Fruit fly (Drosophila melanogaster) whole organism, embryonic: ENCODE measurements around the gene Bug22.

Source experiments
- ATbp ChIP-seq: fragments of 200-800 bp; sonication (Bioruptor generic); optimal IDR thresholded peaks from 2 replicates; lab custom pipeline; 2017; ENCODE audit warnings: missing biosample characterization, mild to moderate bottlenecking, missing genetic modification characterization, missing genetic modification reagents
- Abd-B ChIP-seq: fragments of 200-800 bp; sonication (Bioruptor generic); optimal IDR thresholded peaks from 2 replicates; lab custom pipeline; 2018; ENCODE audit warnings: missing biosample characterization, mild to moderate bottlenecking, missing genetic modification characterization, moderate library complexity
- BEAF-32 ChIP-seq: fragments of 200-800 bp; sonication (Bioruptor generic); optimal IDR thresholded peaks from 3 replicates; lab custom pipeline; 2017; ENCODE audit warnings: missing biosample characterization, missing genetic modification characterization, mild to moderate bottlenecking, moderate library complexity, missing genetic modification reagents
- C15 ChIP-seq: fragments of 200-800 bp; sonication (Bioruptor generic); IDR thresholded peaks from 3 replicates; pipeline ENCODE4 v1.3.6; 2022; ENCODE audit warnings: missing biosample characterization, missing genetic modification characterization
- CG1024 ChIP-seq: fragments of 200-800 bp; sonication (Bioruptor generic); IDR thresholded peaks from 2 replicates; pipeline ENCODE4 v1.3.6; 2022; ENCODE audit warnings: missing biosample characterization, missing genetic modification characterization
- CG10366 ChIP-seq: fragments of 200-800 bp; sonication (Bioruptor generic); IDR thresholded peaks from 2 replicates; pipeline ENCODE4 v1.3.6; 2022; ENCODE audit warnings: missing biosample characterization, missing genetic modification characterization
- CG11085 ChIP-seq: fragments of 200-800 bp; sonication (Bioruptor generic); IDR thresholded peaks from 2 replicates; pipeline ENCODE4 v1.3.6; 2022; ENCODE audit warnings: missing biosample characterization, missing genetic modification characterization
- CG12659 ChIP-seq: fragments of 200-800 bp; sonication (Bioruptor generic); optimal IDR thresholded peaks from 3 replicates; lab custom pipeline; 2017; ENCODE audit warnings: mild to moderate bottlenecking, missing biosample characterization, missing genetic modification reagents, missing genetic modification characterization
- CG12769 ChIP-seq: fragments of 200-800 bp; sonication (Bioruptor generic); optimal IDR thresholded peaks from 2 replicates; lab custom pipeline; 2019; ENCODE audit warnings: missing biosample characterization, mild to moderate bottlenecking, missing genetic modification characterization, moderate library complexity
- CG13123 ChIP-seq: fragments of 200-800 bp; sonication (Bioruptor generic); optimal IDR thresholded peaks from 2 replicates; lab custom pipeline; 2016; ENCODE audit warnings: missing biosample characterization, missing genetic modification characterization
- CG15073 ChIP-seq: fragments of 200-800 bp; sonication (Bioruptor generic); optimal IDR thresholded peaks from 2 replicates; lab custom pipeline; 2016; ENCODE audit warnings: missing biosample characterization, missing genetic modification characterization
- CG1602 ChIP-seq: fragments of 200-800 bp; sonication (Bioruptor generic); optimal IDR thresholded peaks from 3 replicates; lab custom pipeline; 2016; ENCODE audit warnings: missing biosample characterization, missing genetic modification characterization
- CG1603 ChIP-seq: fragments of 200-800 bp; sonication (Bioruptor generic); optimal IDR thresholded peaks from 2 replicates; lab custom pipeline; 2019; ENCODE audit warnings: missing biosample characterization, mild to moderate bottlenecking, missing genetic modification characterization, moderate library complexity
- CG18599 ChIP-seq: fragments of 200-800 bp; sonication (Bioruptor generic); optimal IDR thresholded peaks from 3 replicates; lab custom pipeline; 2017; ENCODE audit warnings: missing biosample characterization, missing genetic modification characterization, mild to moderate bottlenecking, moderate library complexity, missing genetic modification reagents
- CG18619 ChIP-seq: fragments of 200-800 bp; sonication (Bioruptor generic); optimal IDR thresholded peaks from 3 replicates; lab custom pipeline; 2017; ENCODE audit warnings: missing biosample characterization, mild to moderate bottlenecking, missing genetic modification characterization
- CG2116 ChIP-seq: fragments of 200-800 bp; sonication (Bioruptor generic); optimal IDR thresholded peaks from 3 replicates; lab custom pipeline; 2018; ENCODE audit warnings: missing biosample characterization, mild to moderate bottlenecking, missing genetic modification characterization
- CG2120 ChIP-seq: fragments of 200-800 bp; sonication (Bioruptor generic); optimal IDR thresholded peaks from 3 replicates; lab custom pipeline; 2016; ENCODE audit warnings: missing biosample characterization, missing genetic modification characterization
- CG32767 ChIP-seq: fragments of 200-800 bp; sonication (Bioruptor generic); IDR thresholded peaks from 2 replicates; pipeline ENCODE4 v1.3.6; 2022; ENCODE audit warnings: missing biosample characterization, missing genetic modification characterization
- CG3726 ChIP-seq: fragments of 200-800 bp; sonication (Bioruptor generic); IDR thresholded peaks from 3 replicates; pipeline ENCODE4, ENCODE4 v1.3.6; 2022; ENCODE audit warnings: missing biosample characterization, missing genetic modification characterization
- CG4404 ChIP-seq: fragments of 200-800 bp; sonication (Bioruptor generic); IDR thresholded peaks from 2 replicates; pipeline ENCODE4 v1.3.6; 2022; ENCODE audit warnings: missing biosample characterization, missing genetic modification characterization
- CG6175 ChIP-seq: fragments of 200-800 bp; sonication (Bioruptor generic); IDR thresholded peaks from 3 replicates; pipeline ENCODE4 v1.3.6; 2022; ENCODE audit warnings: missing biosample characterization, missing genetic modification characterization
- CG6689 ChIP-seq: fragments of 200-800 bp; sonication (Bioruptor generic); IDR thresholded peaks from 2 replicates; pipeline ENCODE4 v1.3.6; 2022; ENCODE audit warnings: missing biosample characterization, missing genetic modification characterization
- CG6813 ChIP-seq: fragments of 200-800 bp; sonication (Bioruptor generic); optimal IDR thresholded peaks from 2 replicates; lab custom pipeline; 2017; ENCODE audit warnings: missing biosample characterization, missing genetic modification characterization, mild to moderate bottlenecking, moderate library complexity, missing genetic modification reagents
- CG8359 ChIP-seq: fragments of 200-800 bp; sonication (Bioruptor generic); optimal IDR thresholded peaks from 2 replicates; lab custom pipeline; 2017; ENCODE audit warnings: missing biosample characterization, mild to moderate bottlenecking, missing genetic modification characterization, borderline replicate concordance
- CTCF ChIP-seq: fragments of 200-800 bp; sonication (Bioruptor generic); optimal IDR thresholded peaks from 2 replicates; lab custom pipeline; 2017; ENCODE audit warnings: missing biosample characterization, mild to moderate bottlenecking, missing genetic modification characterization, moderate library complexity
- Doc2 ChIP-seq: fragments of 200-800 bp; sonication (Bioruptor generic); IDR thresholded peaks from 2 replicates; pipeline ENCODE4 v1.3.6; 2022; ENCODE audit warnings: missing biosample characterization, missing genetic modification characterization
- Ets65A ChIP-seq: fragments of 200-800 bp; sonication (Bioruptor generic); peaks from one replicate; lab custom pipeline; 2016; ENCODE audit warnings: missing biosample characterization, missing genetic modification characterization
- Hr51 ChIP-seq, 2 experiments: fragments of 200-800 bp; sonication (Bioruptor generic); optimal IDR thresholded peaks; 2 replicates in 1 of 2; 3 replicates in 1 of 2; lab custom pipeline; 2016 to 2018; ENCODE audit warnings: missing biosample characterization in 2 of 2, missing genetic modification characterization in 2 of 2, mild to moderate bottlenecking in 1 of 2, moderate library complexity in 1 of 2
- Hsf ChIP-seq: fragments of 200-800 bp; sonication (Bioruptor generic); optimal IDR thresholded peaks from 3 replicates; lab custom pipeline; 2016; ENCODE audit warnings: missing biosample characterization, missing genetic modification characterization
- Lim3 ChIP-seq: fragments of 200-800 bp; sonication (Bioruptor generic); IDR thresholded peaks from 2 replicates; pipeline ENCODE4 v1.3.6; 2022; ENCODE audit warnings: missing biosample characterization, missing genetic modification characterization
- Lpt ChIP-seq: fragments of >200 bp; optimal IDR thresholded peaks from 2 replicates; lab custom pipeline; 2018; ENCODE audit warnings: missing biosample characterization, missing genetic modification characterization
- Optix ChIP-seq: fragments of 200-800 bp; sonication (Bioruptor generic); IDR thresholded peaks from 3 replicates; pipeline ENCODE4 v1.3.6; 2022; ENCODE audit warnings: missing biosample characterization, missing genetic modification characterization
- Ptx1 ChIP-seq: fragments of 200-800 bp; sonication (Bioruptor generic); IDR thresholded peaks from 2 replicates; pipeline ENCODE4 v1.3.6; 2022; ENCODE audit warnings: missing biosample characterization, missing genetic modification characterization
- Sox102F ChIP-seq: fragments of 200-800 bp; sonication (Bioruptor generic); optimal IDR thresholded peaks from 2 replicates; lab custom pipeline; 2018; ENCODE audit warnings: missing biosample characterization, mild to moderate bottlenecking, missing genetic modification characterization, moderate library complexity
- Spps ChIP-seq: fragments of 200-800 bp; sonication (Bioruptor generic); optimal IDR thresholded peaks from 2 replicates; lab custom pipeline; 2018; ENCODE audit warnings: missing biosample characterization, mild to moderate bottlenecking, missing genetic modification characterization
- al ChIP-seq: fragments of 200-800 bp; sonication (Bioruptor generic); IDR thresholded peaks from 2 replicates; pipeline ENCODE4 v1.3.6; 2022; ENCODE audit warnings: missing biosample characterization, missing genetic modification characterization
- ase ChIP-seq: fragments of 200-800 bp; sonication (Bioruptor generic); IDR thresholded peaks from 3 replicates; pipeline ENCODE4 v1.3.6; 2022; ENCODE audit warnings: missing biosample characterization, missing genetic modification characterization
- chinmo ChIP-seq: fragments of 200-800 bp; sonication (Bioruptor generic); IDR thresholded peaks from 4 replicates; pipeline ENCODE4 v1.3.6; 2022; ENCODE audit warnings: missing biosample characterization, missing genetic modification characterization; ENCODE audit not compliant: partially characterized antibody
- chm ChIP-seq: fragments of 200-800 bp; sonication (Bioruptor generic); IDR thresholded peaks from 2 replicates; pipeline ENCODE4 v1.3.6; 2022; ENCODE audit warnings: missing biosample characterization, missing genetic modification characterization
- crc ChIP-seq: fragments of 200-800 bp; sonication (Bioruptor generic); optimal IDR thresholded peaks from 2 replicates; lab custom pipeline; 2016; ENCODE audit warnings: missing biosample characterization, missing genetic modification characterization
- dan ChIP-seq: fragments of 200-800 bp; sonication (Bioruptor generic); IDR thresholded peaks from 2 replicates; pipeline ENCODE4 v1.3.6; 2022; ENCODE audit warnings: missing biosample characterization, missing genetic modification characterization
- dysf ChIP-seq: fragments of 200-800 bp; sonication (Bioruptor generic); IDR thresholded peaks from 3 replicates; pipeline ENCODE4 v1.3.6; 2022; ENCODE audit warnings: missing biosample characterization, missing genetic modification characterization
- emc ChIP-seq: fragments of 200-800 bp; sonication (Bioruptor generic); optimal IDR thresholded peaks from 2 replicates; lab custom pipeline; 2016; ENCODE audit warnings: missing biosample characterization, missing genetic modification characterization
- her ChIP-seq: fragments of 200-800 bp; sonication (Bioruptor generic); optimal IDR thresholded peaks from 2 replicates; lab custom pipeline; 2016; ENCODE audit warnings: missing biosample characterization, missing genetic modification characterization
- kah ChIP-seq: fragments of 200-800 bp; sonication (Bioruptor generic); optimal IDR thresholded peaks from 2 replicates; lab custom pipeline; 2018; ENCODE audit warnings: missing biosample characterization, mild to moderate bottlenecking, missing genetic modification characterization
- ken ChIP-seq: fragments of 200-800 bp; sonication (Bioruptor generic); IDR thresholded peaks from 3 replicates; pipeline ENCODE4 v1.3.6; 2022; ENCODE audit warnings: missing biosample characterization, missing genetic modification characterization
- lab ChIP-seq: fragments of 200-800 bp; sonication (Bioruptor generic); optimal IDR thresholded peaks from 3 replicates; lab custom pipeline; 2017; ENCODE audit warnings: missing biosample characterization, missing genetic modification characterization, mild to moderate bottlenecking, moderate library complexity, missing genetic modification reagents
- pfk ChIP-seq: fragments of 200-800 bp; sonication (Bioruptor generic); optimal IDR thresholded peaks from 2 replicates; lab custom pipeline; 2018; ENCODE audit warnings: missing biosample characterization, mild to moderate bottlenecking, missing genetic modification characterization, moderate library complexity
- sens-2 ChIP-seq: fragments of 200-800 bp; sonication (Bioruptor generic); IDR thresholded peaks from 2 replicates; pipeline ENCODE4 v1.3.6; 2022; ENCODE audit warnings: missing biosample characterization, missing genetic modification characterization
- sisA ChIP-seq: fragments of 200-800 bp; sonication (Bioruptor generic); IDR thresholded peaks from 2 replicates; pipeline ENCODE4 v1.3.6; 2022; ENCODE audit warnings: missing biosample characterization, missing genetic modification characterization
- trh ChIP-seq: fragments of 200-800 bp; sonication (Bioruptor generic); optimal IDR thresholded peaks from 2 replicates; lab custom pipeline; 2016; ENCODE audit warnings: missing biosample characterization, missing genetic modification characterization

Gene Bug22

dm6 chr2L:10430802-10431476, at the start of gene Bug22, which contains the start of gene TfIIB (continued):
- TF ChIP-seq Lpt (no peak), dysf (peak; percentile 63; the same call in 2 of the 3 replicates), CG18619 (peak; percentile 35), Ets65A (GFP tag; lab: Kevin White, UChicago) (peak; percentile 94), CG15073 (GFP tag; lab: Kevin White, UChicago) (no peak), CG2120 (GFP tag; lab: Kevin White, UChicago) (peak; percentile 86), CG32767 (GFP tag; lab: Robert Waterston, UW) (no peak), pfk (GFP tag; lab: Kevin White, UChicago) (peak; percentile 93), CG13123 (GFP tag; lab: Kevin White, UChicago) (peak; percentile 65), CG1603 (tag; lab: Kevin White, UChicago) (peak; percentile 99), CG3726 (GFP tag; lab: Robert Waterston, UW) (no peak), emc (GFP tag; lab: Kevin White, UChicago) (no peak), CG12769 (tag; lab: Kevin White, UChicago) (no peak), Abd-B (GFP tag; lab: Kevin White, UChicago) (peak; percentile 50), CG12659 (GFP tag; lab: Kevin White, UChicago) (peak; percentile 83), lab (GFP tag; lab: Kevin White, UChicago) (no peak), dan (GFP tag; lab: Robert Waterston, UW) (no peak), Hr51 (GFP tag; optimal IDR thresholded peaks at IDR 0.05; lab: Kevin White, UChicago) (peak; percentile 75 to 76), CG1024 (GFP tag; lab: Robert Waterston, UW) (peak; percentile 73), Ptx1 (GFP tag; lab: Robert Waterston, UW) (peak; percentile 75), Lim3 (no peak), her (GFP tag; lab: Kevin White, UChicago) (peak; percentile 25), kah (GFP tag; lab: Kevin White, UChicago) (no peak), al (GFP tag; lab: Robert Waterston, UW) (no peak), CG1602 (GFP tag; lab: Kevin White, UChicago) (peak; percentile 71), chm (GFP tag; lab: Robert Waterston, UW) (peak; percentile 65; the same call in 1 of the 2 replicates), BEAF-32 (GFP tag; lab: Kevin White, UChicago) (peak; percentile 47), Optix (GFP tag; lab: Robert Waterston, UW) (peak; percentile 60; the same call in 1 of the 3 replicates), CG10366 (GFP tag; lab: Robert Waterston, UW) (peak; percentile 74), CTCF (no peak), CG11085 (GFP tag; lab: Robert Waterston, UW) (0 out of 2 replicates have a peak, but pooled peaks have one; percentile 44), trh (GFP tag; lab: Kevin White, UChicago) (peak; percentile 24), CG18599 (no peak), sens-2 (GFP tag; lab: Robert Waterston, UW) (no peak), Hsf (GFP tag; lab: Kevin White, UChicago) (peak; percentile 74), CG2116 (peak; percentile 75), CG6689 (GFP tag; lab: Robert Waterston, UW) (peak; percentile 85), C15 (GFP tag; lab: Robert Waterston, UW) (no peak), ATbp (GFP tag; lab: Kevin White, UChicago) (no peak), Spps (tag; lab: Kevin White, UChicago) (peak; percentile 28), CG8359 (GFP tag; lab: Kevin White, UChicago) (no peak), Sox102F (no peak), crc (GFP tag; lab: Kevin White, UChicago) (peak; percentile 37), ase (no peak; the same call in 2 of the 3 replicates), CG4404 (GFP tag; lab: Robert Waterston, UW) (no peak), chinmo (GFP tag; lab: Robert Waterston, UW) (no peak), ken (peak; percentile 70; the same call in 2 of the 3 replicates), Doc2 (GFP tag; lab: Robert Waterston, UW) (no peak), sisA (GFP tag; lab: Robert Waterston, UW) (peak; percentile 51), CG6175 (GFP tag; lab: Robert Waterston, UW) (no peak), CG6813 (no peak)
